Fruit fly (Drosophila melanogaster) whole organism, larva: ENCODE results near the gene CG4957.

Experiments
- noc ChIP-seq: fragments of 200-800 bp; sonication (Bioruptor generic); optimal IDR thresholded peaks from 3 replicates; lab custom pipeline; 2019; ENCODE audit warnings: missing biosample characterization, mild to moderate bottlenecking, missing genetic modification characterization, moderate library complexity

The CG4957 gene

DNA sequence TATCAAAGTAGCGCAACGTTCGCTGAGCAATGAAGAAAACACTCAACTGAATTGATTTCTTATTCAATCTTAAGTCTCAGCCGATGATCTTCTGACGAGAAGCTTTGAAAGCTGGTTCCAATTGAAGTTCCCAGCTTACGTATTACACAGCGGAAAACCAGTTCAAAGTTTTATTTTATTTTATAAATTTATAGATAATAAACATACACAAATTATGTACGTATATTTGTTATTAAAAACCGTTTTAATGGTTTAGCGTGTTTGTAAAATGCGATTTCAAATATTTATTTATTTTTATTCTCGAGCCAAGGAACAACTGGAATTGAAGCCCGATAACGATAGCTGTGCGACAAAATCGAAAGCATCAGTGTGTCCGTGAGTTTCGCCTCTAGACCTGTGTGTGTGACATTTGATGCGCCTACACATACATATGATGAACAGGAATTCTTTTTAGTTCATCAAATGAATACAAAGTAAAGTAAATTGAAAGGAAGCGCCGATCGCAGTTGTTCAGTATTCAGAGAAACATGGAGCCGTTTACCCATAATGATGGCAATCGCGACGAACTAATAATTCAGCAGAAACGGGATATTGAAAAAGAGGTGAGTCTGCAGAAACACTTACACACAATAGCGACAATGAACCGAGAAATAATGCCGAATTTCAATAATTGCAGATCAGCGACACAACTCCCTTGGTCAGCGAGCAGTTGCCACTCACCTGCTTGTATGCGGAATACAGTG lies 38.0 kb downstream of the CG4957 start, which contains the start of the genes CG5390 and CG4968:
Gene CG5390, minus strand, starts transcription at position 77 of the 743 bp plus-strand sequence.
Gene CG4968, plus strand, starts transcription at position 405 of the 743 bp plus-strand sequence.
- peak; percentile 59 for TF ChIP-seq noc

DNA sequence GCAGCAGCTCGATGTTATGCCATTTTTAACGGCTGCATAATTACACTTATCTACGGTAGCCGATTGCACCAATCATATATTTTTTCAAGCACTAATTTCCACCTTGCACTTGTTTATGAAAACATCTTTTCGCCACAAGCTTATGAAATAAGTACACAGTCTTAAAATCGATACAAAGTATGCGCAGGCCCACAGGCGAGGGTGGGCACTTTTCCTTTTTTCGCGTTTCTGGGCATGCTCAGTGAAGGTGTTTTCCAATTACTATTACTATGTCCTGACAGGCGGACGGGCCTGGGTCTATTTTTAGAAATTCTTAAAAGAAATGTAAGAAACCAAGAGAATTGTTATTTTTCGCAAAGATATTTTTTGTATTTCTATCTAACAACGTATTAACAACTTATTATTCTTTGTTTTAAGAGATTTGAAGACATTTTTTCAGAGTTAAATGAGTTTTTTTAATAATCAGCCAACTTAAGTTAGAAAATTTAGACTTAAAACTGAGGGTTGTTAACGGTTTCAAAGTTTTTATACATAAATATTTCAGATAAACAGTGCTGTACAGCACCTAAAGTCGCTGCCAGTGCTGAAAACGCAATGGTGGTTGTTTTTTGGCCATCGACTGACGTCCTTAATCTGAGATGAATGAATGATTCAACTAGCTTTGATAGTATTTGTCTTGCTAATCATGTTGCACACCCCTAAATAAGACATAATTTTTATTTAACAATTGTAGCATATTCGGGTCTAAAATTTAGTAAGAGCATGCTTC lies 42.1 kb downstream of the CG4957 start, which contains the start of gene Cdk5alpha:
Gene Cdk5alpha, minus strand, starts transcription at position 343 of the 769 bp plus-strand sequence.
- no peak for TF ChIP-seq noc

DNA sequence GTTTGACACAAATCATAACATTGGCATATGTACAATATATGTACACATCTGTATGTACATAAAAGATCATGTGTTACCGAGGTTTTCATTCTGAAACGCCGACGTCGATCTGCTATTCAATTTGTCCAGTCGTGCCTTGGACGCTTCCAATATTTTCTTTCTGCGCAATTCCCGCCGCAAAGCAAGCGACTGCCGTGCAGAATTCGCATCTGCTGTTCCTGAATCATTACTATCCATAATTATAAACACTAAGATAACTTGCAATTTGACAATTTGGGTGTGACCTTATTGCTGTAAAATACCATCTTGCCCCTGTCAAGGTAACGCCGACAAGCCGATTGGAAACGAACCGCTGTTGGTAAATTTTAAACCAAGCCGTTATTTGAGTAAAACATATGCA lies 43.1 kb downstream of the CG4957 start:
- TF ChIP-seq noc = no peak

DNA sequence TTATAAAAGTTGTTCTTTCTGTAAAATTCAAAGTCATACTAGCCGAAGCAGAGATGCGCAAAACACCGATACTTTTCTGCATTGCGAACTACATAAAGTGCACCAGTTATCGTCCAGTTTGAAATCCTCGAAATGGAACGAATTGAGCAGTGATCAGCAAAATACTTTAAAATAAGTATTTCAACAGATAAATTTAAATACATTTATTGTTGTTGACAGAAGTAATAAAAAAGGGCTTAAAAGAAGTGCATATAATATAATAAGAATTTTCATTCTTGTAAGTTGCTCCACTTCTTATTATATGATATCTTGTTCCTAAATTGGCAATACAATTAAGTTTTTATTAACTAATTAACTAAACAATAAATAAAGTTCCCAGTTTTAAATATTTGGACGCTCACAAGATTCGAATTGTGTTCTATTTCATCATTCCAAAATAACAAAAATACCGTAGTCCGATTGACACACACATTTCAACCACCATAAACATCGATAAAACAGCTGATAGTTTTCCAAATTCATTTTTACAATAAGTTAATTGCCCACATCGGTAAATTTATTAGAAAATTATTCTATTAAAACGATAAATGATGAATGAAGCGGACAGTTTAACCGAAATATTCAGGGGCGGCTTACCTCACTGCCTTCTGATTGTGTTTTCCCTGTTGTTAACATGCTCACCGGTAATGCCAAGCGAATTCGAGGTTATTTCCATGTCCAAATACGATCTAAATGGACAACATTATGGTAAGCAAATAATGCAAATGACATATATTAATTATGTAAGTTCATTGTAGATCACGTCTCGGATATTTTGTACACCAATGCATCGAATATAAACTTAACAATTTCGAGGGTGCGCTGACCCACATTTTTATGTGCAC lies 45.9 kb downstream of the CG4957 start, which contains the start of the genes Usp14 and CG4972:
Gene Usp14, minus strand, starts transcription at position 70 of the 884 bp plus-strand sequence.
Gene CG4972, plus strand, starts transcription at position 466 of the 884 bp plus-strand sequence.
- no peak for TF ChIP-seq noc

DNA sequence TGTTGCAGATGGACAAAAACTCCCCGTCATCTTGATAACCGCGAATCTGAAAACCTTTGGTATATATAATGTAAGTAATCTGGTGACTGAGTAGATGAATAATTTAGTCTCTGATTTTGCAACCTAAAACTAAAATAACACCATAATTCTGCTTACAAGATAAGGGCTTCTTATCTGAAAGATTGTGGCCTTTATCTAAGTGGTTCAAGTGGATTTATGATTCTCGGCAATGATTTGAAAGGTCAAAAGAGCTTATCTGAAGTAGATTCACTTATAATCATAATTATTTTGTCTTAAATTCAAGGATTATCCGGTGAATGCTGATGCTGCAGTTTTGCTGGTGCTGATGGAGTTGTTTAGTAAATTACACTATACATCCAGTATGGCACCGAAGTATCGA lies 47.2 kb downstream of the CG4957 start:
- TF ChIP-seq noc = no peak
